Worm (Caenorhabditis elegans) whole organism, L1 larva: ENCODE data around the gene F13D12.3.

Source experiments
- C16A3.4 ChIP-seq: fragments of 150-350 bp; optimal IDR thresholded peaks from 2 replicates; lab custom pipeline; 2014; ENCODE audit warnings: missing biosample characterization, missing genetic modification characterization
- aha-1 ChIP-seq: fragments of 150-350 bp; optimal IDR thresholded peaks from 2 replicates; lab custom pipeline; 2014; ENCODE audit warnings: missing biosample characterization, missing genetic modification characterization
- aly-2 ChIP-seq: fragments of 150-350 bp; optimal IDR thresholded peaks from 2 replicates; lab custom pipeline; 2014; ENCODE audit warnings: missing biosample characterization, missing genetic modification characterization
- ceh-8 ChIP-seq: fragments of 200-800 bp; sonication (Bioruptor generic); optimal IDR thresholded peaks from 2 replicates; lab custom pipeline; 2018; ENCODE audit warnings: mild to moderate bottlenecking, missing genetic modification characterization, moderate library complexity, missing compliant biosample characterization
- ceh-82 ChIP-seq, 3 experiments: fragments of 150-350 bp in 1 of 3; sonication (generic microtip) in 2 of 3; optimal IDR thresholded peaks; 2 replicates each; lab custom pipeline; 2014 to 2017; ENCODE audit warnings: missing biosample characterization in 3 of 3, missing genetic modification characterization in 3 of 3
- ces-1 ChIP-seq: fragments of 150-350 bp; optimal IDR thresholded peaks from 2 replicates; lab custom pipeline; 2014; ENCODE audit warnings: missing biosample characterization, missing genetic modification reagents, missing genetic modification characterization
- ets-5 ChIP-seq: fragments of 200-800 bp; sonication (Bioruptor generic); IDR thresholded peaks from 2 replicates; pipeline ENCODE4 v1.3.6; 2022; ENCODE audit warnings: missing genetic modification characterization, missing compliant biosample characterization
- fkh-4 ChIP-seq: sonication (generic microtip); optimal IDR thresholded peaks from 2 replicates; lab custom pipeline; 2016; ENCODE audit warnings: missing compliant biosample characterization, missing genetic modification characterization, borderline replicate concordance
- fos-1 ChIP-seq: fragments of 150-350 bp; optimal IDR thresholded peaks from 2 replicates; lab custom pipeline; 2014; ENCODE audit warnings: missing biosample characterization, missing genetic modification characterization
- hlh-17 ChIP-seq: fragments of 200-800 bp; sonication (Bioruptor generic); optimal IDR thresholded peaks from 2 replicates; lab custom pipeline; 2018; ENCODE audit warnings: missing genetic modification characterization, mild to moderate bottlenecking, missing compliant biosample characterization, moderate library complexity, borderline replicate concordance
- hlh-4 ChIP-seq: sonication (generic microtip); optimal IDR thresholded peaks from 2 replicates; lab custom pipeline; 2016; ENCODE audit warnings: mild to moderate bottlenecking, missing genetic modification characterization, missing compliant biosample characterization
- hpl-2 ChIP-seq: fragments of 150-350 bp; optimal IDR thresholded peaks from 2 replicates; lab custom pipeline; 2014; ENCODE audit warnings: missing biosample characterization, missing genetic modification reagents, missing genetic modification characterization
- irx-1 ChIP-seq: sonication (generic microtip); optimal IDR thresholded peaks from 2 replicates; lab custom pipeline; 2016; ENCODE audit warnings: missing genetic modification characterization, missing compliant biosample characterization
- jun-1 ChIP-seq: fragments of 150-350 bp; optimal IDR thresholded peaks from 2 replicates; lab custom pipeline; 2014; ENCODE audit warnings: missing biosample characterization, missing genetic modification reagents, missing genetic modification characterization
- lin-14 ChIP-seq: fragments of 200-800 bp; sonication (Bioruptor generic); optimal IDR thresholded peaks from 2 replicates; lab custom pipeline; 2018; ENCODE audit warnings: mild to moderate bottlenecking, missing genetic modification characterization, moderate library complexity, missing compliant biosample characterization
- lin-35 ChIP-seq, 2 experiments: fragments of 150-350 bp; optimal IDR thresholded peaks; 2 replicates each; lab custom pipeline; 2014; ENCODE audit warnings: missing biosample characterization in 2 of 2, missing genetic modification characterization in 2 of 2, missing genetic modification reagents in 2 of 2
- lin-39 ChIP-seq: fragments of 150-350 bp; optimal IDR thresholded peaks from 2 replicates; lab custom pipeline; 2014; ENCODE audit warnings: missing biosample characterization, missing genetic modification reagents, missing genetic modification characterization
- lsy-2 ChIP-seq, 2 experiments: fragments of 150-350 bp; optimal IDR thresholded peaks; 2 replicates each; lab custom pipeline; 2014; ENCODE audit warnings: missing biosample characterization in 2 of 2, missing genetic modification characterization in 2 of 2
- mab-9 ChIP-seq: fragments of 200-800 bp; sonication (Bioruptor generic); IDR thresholded peaks from 2 replicates; pipeline ENCODE4 v1.3.6; 2022; ENCODE audit warnings: missing genetic modification reagents, missing genetic modification characterization, missing compliant biosample characterization
- nhr-237 ChIP-seq: fragments of 150-350 bp; optimal IDR thresholded peaks from 2 replicates; lab custom pipeline; 2014; ENCODE audit warnings: missing biosample characterization, missing genetic modification characterization
- nhr-28 ChIP-seq: fragments of 150-350 bp; optimal IDR thresholded peaks from 2 replicates; lab custom pipeline; 2014; ENCODE audit warnings: missing biosample characterization, missing genetic modification characterization
- nhr-76 ChIP-seq: sonication (generic microtip); optimal IDR thresholded peaks from 2 replicates; lab custom pipeline; 2017; ENCODE audit warnings: missing biosample characterization, missing genetic modification characterization
- nhr-84 ChIP-seq: sonication (generic microtip); optimal IDR thresholded peaks from 2 replicates; lab custom pipeline; 2017; ENCODE audit warnings: missing biosample characterization, missing genetic modification characterization
- nhr-90 ChIP-seq: sonication (generic microtip); optimal IDR thresholded peaks from 2 replicates; lab custom pipeline; 2016; ENCODE audit warnings: mild to moderate bottlenecking, missing genetic modification characterization, missing compliant biosample characterization; ENCODE audit not compliant: poor library complexity
- snpc-4 ChIP-seq: fragments of 150-350 bp; optimal IDR thresholded peaks from 2 replicates; lab custom pipeline; 2014; ENCODE audit warnings: missing biosample characterization, missing genetic modification characterization
- sptf-1 ChIP-seq: fragments of 150-350 bp; optimal IDR thresholded peaks from 2 replicates; lab custom pipeline; 2014; ENCODE audit warnings: missing biosample characterization, missing genetic modification characterization
- sup-37 ChIP-seq: fragments of 200-800 bp; sonication (Bioruptor generic); optimal IDR thresholded peaks from 2 replicates; lab custom pipeline; 2018; ENCODE audit warnings: mild to moderate bottlenecking, missing genetic modification characterization, missing compliant biosample characterization
- tlp-1 ChIP-seq: fragments of 150-350 bp; optimal IDR thresholded peaks from 2 replicates; lab custom pipeline; 2014; ENCODE audit warnings: missing biosample characterization, missing genetic modification characterization
- unc-130 ChIP-seq: fragments of 150-350 bp; optimal IDR thresholded peaks from 2 replicates; lab custom pipeline; 2017; ENCODE audit warnings: missing biosample characterization, missing genetic modification characterization, inconsistent platforms
- unc-30 ChIP-seq: sonication (generic microtip); optimal IDR thresholded peaks from 2 replicates; lab custom pipeline; 2017; ENCODE audit warnings: missing biosample characterization, missing genetic modification characterization
- unc-98 ChIP-seq: fragments of 200-800 bp; sonication (Bioruptor generic); IDR thresholded peaks from 2 replicates; pipeline ENCODE4 v1.3.6; 2022; ENCODE audit warnings: missing genetic modification characterization, missing compliant biosample characterization
- zag-1 ChIP-seq: fragments of 150-350 bp; optimal IDR thresholded peaks from 2 replicates; lab custom pipeline; 2014; ENCODE audit warnings: missing biosample characterization, missing genetic modification characterization

The F13D12.3 gene

DNA sequence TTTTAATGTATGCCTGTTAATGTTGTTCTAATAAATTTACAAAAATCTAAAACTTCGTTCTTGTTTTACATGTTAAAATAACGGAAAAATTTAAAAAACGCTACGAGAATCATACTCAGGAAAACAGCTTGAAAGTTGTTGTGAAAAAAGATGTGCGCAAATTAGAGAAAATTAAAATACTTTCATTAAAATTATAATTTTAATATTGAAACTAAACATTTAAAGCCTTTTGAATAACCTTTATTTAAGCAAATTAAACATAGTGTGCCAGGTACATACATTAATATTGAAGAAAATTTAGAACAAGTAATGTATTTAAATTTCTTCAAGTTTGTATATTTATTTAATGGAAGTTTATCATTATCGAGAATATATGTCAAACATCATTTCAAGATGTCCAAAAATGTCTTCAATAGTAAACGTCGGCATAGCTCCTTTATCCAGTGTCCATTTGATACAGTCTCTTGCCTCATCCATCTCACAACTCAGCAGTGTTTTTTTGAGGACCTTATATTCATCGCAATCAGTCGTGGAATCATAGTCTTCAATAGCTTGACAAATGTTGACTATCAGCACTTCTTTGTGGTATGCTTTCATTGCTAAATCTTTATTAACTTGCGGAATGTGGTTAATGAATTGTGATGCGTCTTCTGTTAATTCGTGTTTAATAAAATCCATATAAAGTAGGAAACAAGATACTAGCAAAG is 41.8 kb downstream of the F13D12.3 start (continued):
- TF ChIP-seq lsy-2 (tag; optimal IDR thresholded peaks at IDR 0.05; lab: Kevin White, UChicago) (peak in 1 of 2 experiments; percentile 89), aly-2 (tag; lab: Kevin White, UChicago) (peak; percentile 98), fkh-4 (no peak), lin-35 (GFP tag; optimal IDR thresholded peaks at IDR 0.05; lab: Kevin White, UChicago) (peak; percentile 2 to 53), nhr-28 (tag; lab: Kevin White, UChicago) (no peak), sptf-1 (tag; lab: Kevin White, UChicago) (no peak), aha-1 (peak; percentile 27), unc-130 (tag; lab: Kevin White, UChicago) (no peak), ces-1 (GFP tag; lab: Kevin White, UChicago) (no peak), mab-9 (GFP tag; lab: Robert Waterston, UW) (peak; percentile 68), nhr-90 (peak; percentile 26), C16A3.4 (tag; lab: Kevin White, UChicago) (peak; percentile 19), hlh-17 (GFP tag; lab: Kevin White, UChicago) (no peak), unc-98 (GFP tag; lab: Robert Waterston, UW) (no peak), snpc-4 (tag; lab: Kevin White, UChicago) (peak; percentile 63)

DNA sequence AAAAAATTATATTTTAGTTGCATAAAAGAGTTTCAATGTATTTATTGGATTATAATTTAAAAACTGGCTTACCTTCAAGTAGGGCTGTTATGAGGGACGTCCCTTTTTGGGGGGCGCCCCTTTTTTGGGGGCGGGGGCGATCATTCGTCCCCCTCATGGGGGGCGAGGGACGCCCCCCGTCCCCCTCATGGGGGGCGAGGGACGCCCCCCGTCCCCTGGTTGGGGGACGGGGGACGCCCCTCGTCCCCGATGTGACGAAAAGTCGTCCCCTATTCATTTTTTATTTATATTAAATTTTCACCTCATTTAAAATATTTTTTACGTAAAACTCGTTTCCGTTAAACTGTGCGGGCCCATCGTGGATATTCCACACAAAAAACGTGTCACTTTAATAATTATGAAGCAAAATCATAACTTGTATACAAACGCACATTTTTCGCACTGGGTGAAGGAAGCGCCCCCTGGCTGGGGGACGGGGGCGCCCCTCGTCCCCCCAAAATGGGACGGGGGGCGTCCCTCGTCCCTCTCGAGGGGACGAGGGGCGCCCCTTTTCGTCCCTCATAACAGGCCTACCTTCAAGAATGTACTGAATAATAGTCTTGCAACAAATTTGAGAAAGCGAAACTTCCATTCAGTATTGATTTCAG is 45.4 kb downstream of the F13D12.3 start:
- TF ChIP-seq ceh-8 (GFP tag; lab: Kevin White, UChicago) (peak; percentile 75), unc-98 (GFP tag; lab: Robert Waterston, UW) (no peak)

DNA sequence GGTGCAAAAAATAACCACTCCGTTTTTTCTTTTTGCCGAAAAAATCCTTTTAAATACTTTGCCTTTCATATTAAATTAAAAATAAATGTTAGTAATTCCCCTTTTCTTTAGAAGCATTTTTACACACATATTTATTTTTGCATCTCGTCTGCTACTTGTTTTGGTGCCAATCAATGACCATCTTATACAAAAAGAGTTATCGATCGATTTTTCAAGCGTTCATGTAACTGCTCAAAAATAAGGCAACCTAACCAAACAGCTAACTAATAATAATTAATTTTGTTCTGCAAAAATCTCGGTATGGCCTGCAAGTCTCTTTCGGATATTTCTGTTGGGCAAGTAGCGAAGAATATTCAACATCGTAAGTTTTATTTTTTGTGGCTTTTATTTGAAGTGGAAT is 46.3 kb downstream of the F13D12.3 start, which contains the start of gene F44E5.2:
Gene F44E5.2 (plus strand): TSS at position 301 of the 400 bp plus-strand sequence.
- TF ChIP-seq unc-30 (no peak), sup-37 (GFP tag; lab: Kevin White, UChicago) (no peak), aha-1 (no peak), nhr-84 (no peak), hpl-2 (no peak), hlh-4 (tag; lab: Kevin White, UChicago) (no peak), irx-1 (tag; lab: Kevin White, UChicago) (no peak), tlp-1 (tag; lab: Kevin White, UChicago) (no peak), unc-98 (GFP tag; lab: Robert Waterston, UW) (no peak), zag-1 (tag; lab: Kevin White, UChicago) (no peak), nhr-237 (tag; lab: Kevin White, UChicago) (no peak), lin-14 (GFP tag; lab: Kevin White, UChicago) (no peak), fkh-4 (no peak), jun-1 (tag; lab: Kevin White, UChicago) (no peak), ceh-82 (tag; optimal IDR thresholded peaks at IDR 0.05; lab: Kevin White, UChicago) (no peak), ets-5 (GFP tag; lab: Robert Waterston, UW) (no peak), fos-1 (tag; lab: Kevin White, UChicago) (no peak), nhr-76 (tag; lab: Kevin White, UChicago) (no peak), lin-39 (tag; lab: Kevin White, UChicago) (no peak), aly-2 (tag; lab: Kevin White, UChicago) (no peak)
